Worm (Caenorhabditis elegans) whole organism, dauer: ENCODE data around the gene srt-67.

Source experiments
- unc-62 ChIP-seq: sonication (generic microtip); optimal IDR thresholded peaks from 2 replicates; lab custom pipeline; 2017; ENCODE audit warnings: missing biosample characterization, missing genetic modification reagents, missing genetic modification characterization

srt-67 gene

DNA sequence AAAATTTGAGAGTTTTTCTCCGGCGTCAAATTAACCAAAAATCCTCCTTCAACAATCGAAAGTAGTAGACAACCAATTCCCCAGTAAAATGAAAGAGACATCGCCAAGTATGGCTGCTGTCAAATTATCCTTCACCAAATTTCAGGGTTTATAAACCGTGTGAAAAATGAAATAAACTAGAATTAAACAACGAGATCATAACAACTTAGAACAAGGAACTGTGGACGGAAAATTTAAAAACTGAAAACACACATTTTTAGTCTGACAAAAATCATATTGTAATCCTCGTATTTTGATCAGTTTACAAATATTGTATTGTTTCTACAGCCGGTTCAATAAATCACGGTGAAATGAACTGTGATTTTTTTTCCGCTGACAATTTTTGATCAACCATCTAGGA is 5.7 kb upstream of the srt-67 start, which contains the start of gene cest-30:
TSS of gene cest-30 (minus strand) at position 101 of the 400 bp plus-strand sequence.
- no peak for TF ChIP-seq unc-62 (GFP tag; lab: Kevin White, UChicago)

DNA sequence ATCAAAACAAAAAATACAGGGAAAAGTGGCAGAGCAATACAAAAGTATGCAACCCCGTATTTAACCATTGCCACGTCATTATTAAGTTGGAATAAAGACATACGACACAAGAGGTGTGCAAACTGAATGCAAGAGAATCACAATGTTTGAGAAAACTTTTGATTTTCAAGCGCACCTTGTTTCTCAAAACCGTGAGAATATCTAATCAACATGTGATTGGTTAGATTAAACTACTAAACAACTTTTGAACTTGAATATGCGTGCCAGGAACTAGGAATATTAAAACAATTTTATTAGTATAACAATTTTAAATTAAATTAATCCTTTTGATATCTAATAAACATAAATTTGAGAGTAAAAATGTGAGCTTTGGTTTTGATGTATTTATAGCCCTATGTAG is 2.2 kb upstream of the srt-67 start, which contains the start of gene srt-70:
TSS of gene srt-70 (minus strand) at position 101 of the 400 bp plus-strand sequence.
- no peak for TF ChIP-seq unc-62 (GFP tag; lab: Kevin White, UChicago)

DNA sequence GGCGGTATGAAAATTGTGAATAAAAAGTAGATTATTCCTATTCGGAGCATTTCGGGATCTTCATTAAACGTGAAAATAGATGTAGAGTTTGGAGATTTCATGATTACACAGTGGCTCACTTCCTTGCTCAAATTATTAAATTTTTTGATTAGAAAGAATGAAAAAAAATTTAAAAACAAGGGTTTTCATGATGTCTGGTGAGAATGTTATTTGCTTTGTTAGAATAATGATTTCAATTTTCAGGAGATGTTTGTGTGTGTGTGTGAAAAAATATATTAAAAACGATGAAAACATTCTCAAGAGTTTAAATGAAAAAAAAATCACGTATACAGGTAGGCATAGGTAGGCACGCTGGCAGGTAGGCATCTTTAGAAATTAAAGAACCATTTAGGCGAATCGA is 5.2 kb downstream of the srt-67 start, which contains the start of gene srt-68:
TSS of gene srt-68 (minus strand) at position 101 of the 400 bp plus-strand sequence.
- no peak for TF ChIP-seq unc-62 (GFP tag; lab: Kevin White, UChicago)

DNA sequence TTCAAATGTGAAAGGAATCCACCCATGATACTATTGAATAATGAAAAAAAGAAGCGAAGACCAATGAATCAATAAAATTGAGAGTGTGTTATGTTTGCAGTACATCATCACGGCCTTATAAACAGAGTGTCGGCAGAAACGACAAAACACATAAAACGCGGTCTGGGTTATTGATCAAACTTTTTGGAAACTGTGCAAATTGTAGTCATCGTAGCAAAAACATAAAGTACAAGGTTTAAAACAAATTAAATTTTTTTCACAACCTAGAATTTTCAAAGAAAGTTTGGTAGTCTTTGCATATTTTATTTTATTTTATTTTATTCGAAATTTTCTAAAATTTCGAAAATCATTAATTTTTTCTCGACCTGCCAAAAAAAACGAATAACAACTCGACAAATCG is 14.2 kb downstream of the srt-67 start, which contains the start of gene cest-35.1:
TSS of gene cest-35.1 (minus strand) at position 101 of the 400 bp plus-strand sequence.
- no peak for TF ChIP-seq unc-62 (GFP tag; lab: Kevin White, UChicago)

DNA sequence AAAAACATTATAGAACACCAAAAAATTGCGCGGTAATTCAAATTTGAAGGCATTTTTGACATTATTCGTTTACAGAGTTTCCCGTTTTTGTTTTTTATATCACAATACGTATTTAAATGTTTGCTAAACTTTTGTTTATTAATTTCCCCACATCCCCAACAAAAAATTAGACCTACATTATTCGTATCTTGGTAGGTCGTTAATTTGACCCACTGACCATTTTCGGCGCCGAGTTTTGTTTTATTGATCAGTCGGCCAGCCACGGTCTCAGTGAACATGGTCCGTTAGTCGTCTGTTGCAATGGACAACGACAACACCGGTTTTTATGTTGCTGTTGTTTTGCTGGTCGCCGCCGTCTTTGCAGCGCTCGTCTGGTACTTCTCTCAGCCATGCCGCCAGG is 17.4 kb downstream of the srt-67 start, which contains the start of gene B0238.15:
TSS of gene B0238.15 (plus strand) at position 301 of the 400 bp plus-strand sequence.
- no peak for TF ChIP-seq unc-62 (GFP tag; lab: Kevin White, UChicago)

DNA sequence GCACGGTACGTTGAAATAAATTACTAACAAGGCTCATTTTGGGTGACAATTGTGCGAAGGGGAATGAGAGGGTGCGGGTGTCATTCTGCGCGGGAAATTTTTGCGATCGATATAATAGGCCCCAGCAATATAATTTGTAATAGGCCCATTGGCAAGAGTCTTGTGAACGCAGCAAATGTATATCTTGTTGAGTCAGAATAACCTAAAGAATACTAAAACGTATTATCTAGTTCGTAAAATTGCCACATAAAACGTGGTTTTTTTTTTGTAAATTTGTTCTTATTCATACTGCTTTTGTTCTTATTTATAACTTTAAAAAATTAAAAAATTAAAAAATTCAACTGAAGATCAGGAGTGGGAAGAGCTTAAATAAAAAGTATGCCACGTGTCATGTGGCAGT is 17.9 kb downstream of the srt-67 start, which contains the start of gene C52A10.3:
TSS of gene C52A10.3 (minus strand) at position 101 of the 400 bp plus-strand sequence.
- no peak for TF ChIP-seq unc-62 (GFP tag; lab: Kevin White, UChicago)

DNA sequence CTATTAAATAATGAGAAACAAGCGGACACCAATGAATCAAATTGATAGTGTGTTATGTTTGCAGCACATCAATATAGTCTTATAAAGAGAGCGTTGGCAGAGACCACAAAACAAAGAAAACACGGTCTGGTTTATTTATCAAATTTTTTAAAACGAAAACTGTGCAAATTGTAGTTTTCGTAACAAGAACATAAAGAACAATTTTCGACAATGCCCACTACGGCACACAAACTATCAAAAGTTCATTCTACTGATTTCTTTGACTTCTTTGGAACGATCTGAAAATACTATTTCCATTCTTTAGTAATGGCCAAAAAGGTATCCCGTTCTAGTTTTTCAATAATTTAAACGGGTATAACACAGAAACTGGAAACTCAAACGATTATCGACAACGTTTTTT is 20.1 kb downstream of the srt-67 start, which contains the start of gene cest-35.2:
TSS of gene cest-35.2 (minus strand) at position 101 of the 400 bp plus-strand sequence.
- no peak for TF ChIP-seq unc-62 (GFP tag; lab: Kevin White, UChicago)

DNA sequence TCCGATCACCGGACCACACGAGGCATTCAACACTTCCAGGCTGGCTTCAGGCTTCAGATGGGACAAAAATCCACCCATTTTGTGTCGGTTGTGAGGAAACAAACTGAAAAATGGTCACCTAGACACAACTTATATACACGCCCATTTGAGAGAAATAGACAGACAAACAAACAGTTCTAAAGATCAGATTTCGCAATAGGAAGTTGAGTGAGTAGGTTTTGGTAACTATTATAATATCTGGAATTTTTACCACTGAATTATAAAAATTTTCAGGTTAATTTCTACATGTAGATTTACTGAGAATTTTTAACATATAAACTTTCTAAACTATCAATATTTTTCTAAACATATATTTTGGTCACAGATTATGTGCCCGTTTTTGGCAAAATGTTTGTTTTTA is 23.5 kb downstream of the srt-67 start, which contains the start of gene cest-32:
TSS of gene cest-32 (minus strand) at position 115 of the 400 bp plus-strand sequence.
- TF ChIP-seq unc-62 (GFP tag; lab: Kevin White, UChicago), result no peak

DNA sequence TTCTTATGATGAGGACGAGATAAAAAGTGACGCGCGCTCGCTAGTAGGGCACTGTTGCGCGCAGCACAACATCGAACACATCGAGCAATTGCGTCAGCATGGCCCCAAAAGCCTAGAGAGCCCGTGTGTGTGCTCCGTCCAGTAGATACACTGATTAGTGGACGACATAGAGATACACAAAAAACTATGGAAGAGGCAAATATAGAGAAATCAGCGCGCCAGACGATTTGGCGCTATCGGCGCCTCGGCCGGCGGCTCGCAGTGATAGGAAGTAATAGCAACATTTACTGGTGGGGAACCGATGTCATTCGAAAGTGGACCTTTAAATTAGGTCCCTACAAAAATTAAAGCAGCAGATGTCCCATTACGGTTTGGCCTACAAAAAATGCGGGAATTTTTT is 28.7 kb downstream of the srt-67 start:
- TF ChIP-seq unc-62 (GFP tag; lab: Kevin White, UChicago), result no peak

DNA sequence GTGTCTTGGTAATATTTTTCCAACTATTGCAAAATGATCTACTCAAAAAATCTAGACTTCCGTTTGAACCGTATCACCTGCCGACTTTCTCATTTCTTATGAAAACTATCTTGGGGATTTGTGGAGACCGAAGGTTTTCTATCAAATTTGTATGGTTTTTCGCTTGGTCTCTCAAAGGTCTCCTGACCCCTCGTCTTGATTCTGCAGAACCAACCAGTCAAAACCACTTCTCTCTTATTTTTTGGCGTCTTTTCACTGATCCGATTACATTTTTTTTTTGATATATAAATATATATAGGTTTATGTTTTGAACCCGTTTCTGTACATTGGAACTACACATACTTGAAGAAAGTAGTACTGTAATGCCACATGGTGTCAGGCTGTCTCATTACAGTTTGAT is 31.6 kb downstream of the srt-67 start:
- TF ChIP-seq unc-62 (GFP tag; lab: Kevin White, UChicago), result no peak

DNA sequence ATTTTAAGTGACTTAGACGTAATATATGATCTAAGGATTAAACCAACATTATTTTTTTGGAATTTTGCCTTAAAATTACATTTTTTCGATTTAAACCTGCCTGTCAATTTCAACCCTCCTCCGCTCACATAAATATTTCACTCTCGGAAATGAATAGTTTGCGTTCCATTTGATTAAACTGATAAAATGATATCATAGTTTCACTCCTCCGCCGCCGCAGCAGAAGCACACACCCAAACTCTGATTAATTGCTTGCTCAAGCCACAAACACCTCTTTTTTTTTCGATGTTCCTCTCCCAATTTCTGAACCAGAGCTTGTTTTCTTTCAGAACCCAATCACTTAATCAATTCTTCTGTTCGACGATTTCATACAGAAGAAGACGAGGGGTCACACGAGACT is 34.2 kb downstream of the srt-67 start, which contains the start of gene Y49G5B.1:
TSS of gene Y49G5B.1 (plus strand) at position 324 of the 400 bp plus-strand sequence.
- TF ChIP-seq unc-62 (GFP tag; lab: Kevin White, UChicago), result no peak

DNA sequence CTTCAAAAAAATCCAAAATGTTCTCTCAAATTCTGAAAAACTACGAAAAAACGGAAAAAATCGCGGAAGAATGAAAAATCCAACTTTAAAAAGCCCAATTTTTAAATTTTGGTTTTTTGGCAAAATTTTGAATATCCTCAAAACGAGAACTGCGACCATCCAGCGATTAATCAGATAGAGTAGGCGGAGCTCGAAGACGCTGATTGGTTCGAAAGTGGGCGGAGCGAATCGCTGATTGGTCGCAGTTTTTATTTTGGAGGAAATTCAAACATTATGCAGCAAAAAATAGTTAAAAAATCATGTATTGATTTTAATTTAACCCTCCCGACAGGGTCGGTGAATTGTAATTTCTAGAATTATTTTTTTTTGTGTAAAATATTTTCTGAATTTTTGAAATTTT is 43.6 kb downstream of the srt-67 start:
- no peak for TF ChIP-seq unc-62 (GFP tag; lab: Kevin White, UChicago)
